Worm (Caenorhabditis elegans) whole organism, young adult: ENCODE results near the gene flp-25.

Experiments used
- C06A6.2 ChIP-seq: fragments of 200-800 bp; sonication (Bioruptor generic); conservative IDR thresholded peaks from 2 replicates; pipeline ENCODE4 v1.3.6; 2022; ENCODE audit warnings: missing genetic modification characterization, missing compliant biosample characterization
- Y53F4B.3 ChIP-seq: fragments of 200-800 bp; sonication (Bioruptor generic); IDR thresholded peaks from 2 replicates; pipeline ENCODE4 v1.3.6; 2022; ENCODE audit warnings: missing genetic modification reagents, missing genetic modification characterization, missing compliant biosample characterization
- fkh-3 ChIP-seq: sonication (generic microtip); optimal IDR thresholded peaks from 2 replicates; lab custom pipeline; 2016; ENCODE audit warnings: mild to moderate bottlenecking, missing genetic modification characterization, missing compliant biosample characterization
- lir-1 ChIP-seq: fragments of 200-800 bp; sonication (Bioruptor generic); conservative IDR thresholded peaks from 2 replicates; pipeline ENCODE4 v1.3.6; 2022; ENCODE audit warnings: missing genetic modification reagents, missing genetic modification characterization, missing compliant biosample characterization
- lsy-27 ChIP-seq: sonication (generic microtip); optimal IDR thresholded peaks from 2 replicates; lab custom pipeline; 2017; ENCODE audit warnings: missing genetic modification characterization, mild to moderate bottlenecking, missing compliant biosample characterization, antibody characterized with exemption, missing genotype, borderline replicate concordance; ENCODE audit not compliant: insufficient read depth
- madf-6 ChIP-seq: fragments of 200-800 bp; sonication (Bioruptor generic); IDR thresholded peaks from 2 replicates; pipeline ENCODE4 v1.3.6; 2022; ENCODE audit warnings: missing genetic modification reagents, missing genetic modification characterization, missing compliant biosample characterization
- sea-2 ChIP-seq: fragments of 200-800 bp; sonication (Bioruptor generic); IDR thresholded peaks from 2 replicates; pipeline ENCODE4 v1.3.6; 2022; ENCODE audit warnings: missing genetic modification characterization, missing compliant biosample characterization
- snpc-4 ChIP-seq, 5 experiments: fragments of 150-350 bp in 1 of 5; sonication (generic microtip) in 4 of 5; optimal IDR thresholded peaks; 2 replicates each; lab custom pipeline; 2014 to 2018; ENCODE audit warnings: missing genetic modification characterization in 5 of 5, missing biosample characterization in 3 of 5, antibody characterized with exemption in 2 of 5, mild to moderate bottlenecking in 2 of 5, missing compliant biosample characterization in 2 of 5, missing genotype in 2 of 5, moderate library complexity in 2 of 5, missing genetic modification reagents in 1 of 5
- ztf-3 ChIP-seq: fragments of 200-800 bp; sonication (Bioruptor generic); optimal IDR thresholded peaks from 2 replicates; lab custom pipeline; 2018; ENCODE audit warnings: mild to moderate bottlenecking, missing genetic modification characterization, missing compliant biosample characterization

DNA sequence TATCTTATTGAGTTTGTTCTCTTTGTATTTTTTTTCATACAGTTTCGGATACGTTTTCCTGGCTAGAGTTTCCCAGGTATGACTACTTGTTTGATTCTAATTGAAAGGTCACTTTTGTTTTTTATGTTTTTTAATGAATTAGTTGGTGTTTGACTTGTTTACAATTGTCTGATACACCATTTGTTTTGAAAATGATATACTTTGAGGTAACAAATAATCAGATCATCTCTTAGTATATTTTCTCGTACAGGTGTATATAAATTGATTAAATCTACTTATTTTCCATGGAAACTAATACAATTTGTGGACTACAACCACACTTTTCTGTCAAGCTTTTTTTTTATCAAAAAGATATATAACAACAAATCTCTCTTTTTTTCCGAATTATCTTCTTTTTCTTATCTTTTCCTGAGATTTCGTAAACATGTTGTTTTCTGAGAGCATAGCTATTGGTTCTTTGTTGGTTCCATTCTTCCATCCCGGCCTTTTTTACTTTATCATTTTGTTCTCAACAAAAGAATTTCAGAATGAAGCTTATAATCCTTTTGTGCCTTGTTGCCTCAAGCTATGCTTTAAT lies 31.4 kb upstream of the flp-25 start, which contains the start of gene ttr-5:
- TF ChIP-seq fkh-3 (tag; lab: Kevin White, UChicago) (no peak), madf-6 (GFP tag; lab: Robert Waterston, UW) (no peak), C06A6.2 (GFP tag; lab: Robert Waterston, UW) (no peak), lir-1 (GFP tag; lab: Robert Waterston, UW) (no peak), Y53F4B.3 (no peak), sea-2 (GFP tag; lab: Robert Waterston, UW) (no peak), ztf-3 (GFP tag; lab: Kevin White, UChicago) (no peak), snpc-4 (GFP tag; optimal IDR thresholded peaks at IDR 0.05; lab: Kevin White, UChicago) (no peak), snpc-4 (tag; optimal IDR thresholded peaks at IDR 0.05; lab: Kevin White, UChicago) (no peak), lsy-27 (tag; lab: Kevin White, UChicago) (no peak)
